Worm (Caenorhabditis elegans) whole organism, L4/young adult: ENCODE results near the gene him-5.

Experiments
- W03F9.2 ChIP-seq: fragments of 150-350 bp; optimal IDR thresholded peaks from 2 replicates; lab custom pipeline; 2014; ENCODE audit warnings: missing biosample characterization, missing genetic modification characterization
- dao-5 ChIP-seq: sonication (generic microtip); optimal IDR thresholded peaks from 2 replicates; lab custom pipeline; 2016; ENCODE audit warnings: missing genotype, missing genetic modification characterization, moderate library complexity, missing compliant biosample characterization
- him-1 ChIP-seq: sonication (generic microtip); optimal IDR thresholded peaks from 2 replicates; lab custom pipeline; 2016; ENCODE audit warnings: missing genotype, missing genetic modification reagents, missing genetic modification characterization, missing compliant biosample characterization

DNA sequence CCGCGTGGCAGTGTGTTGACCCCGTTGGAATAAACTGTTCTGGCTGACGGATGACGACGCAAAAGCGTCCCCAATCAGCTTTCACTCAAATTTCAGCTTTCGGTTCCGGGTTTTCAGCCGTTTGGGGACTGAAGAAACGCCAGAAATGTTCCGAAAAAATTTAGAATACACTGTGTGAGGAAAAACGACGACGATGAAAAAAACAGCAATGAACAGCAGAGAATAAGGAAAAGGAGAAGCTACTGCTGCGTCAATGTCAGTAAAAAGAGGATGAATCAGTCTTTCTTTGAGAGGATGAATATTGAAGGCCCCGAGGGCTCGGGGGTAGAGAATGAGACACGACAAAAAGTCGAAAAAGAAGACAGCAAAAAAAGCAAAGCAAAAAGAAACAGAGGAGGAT is 38.6 kb downstream of the him-5 start:
- TF ChIP-seq W03F9.2 = no peak
- TF ChIP-seq dao-5 (tag; lab: Kevin White, UChicago) = no peak
- TF ChIP-seq him-1 = no peak
